Fruit fly (Drosophila melanogaster) whole organism, embryonic: ENCODE data around the gene Pex16.

Experiments used
- Atf-2 ChIP-seq: fragments of 200-800 bp; sonication (Bioruptor generic); optimal IDR thresholded peaks from 2 replicates; lab custom pipeline; 2016; ENCODE audit warnings: missing biosample characterization, missing genetic modification characterization
- CG10462 ChIP-seq: fragments of 200-800 bp; sonication (Bioruptor generic); optimal IDR thresholded peaks from 2 replicates; lab custom pipeline; 2016; ENCODE audit warnings: missing biosample characterization, missing genetic modification characterization
- CG10654 ChIP-seq: fragments of 200-800 bp; sonication (Bioruptor generic); optimal IDR thresholded peaks from 2 replicates; lab custom pipeline; 2016; ENCODE audit warnings: missing biosample characterization, missing genetic modification characterization
- CG11695 ChIP-seq: fragments of 200-800 bp; sonication (Bioruptor generic); IDR thresholded peaks from 3 replicates; pipeline ENCODE4 v1.3.6; 2022; ENCODE audit warnings: missing biosample characterization, missing genetic modification characterization
- CG13287 ChIP-seq: fragments of 200-800 bp; sonication (Bioruptor generic); IDR thresholded peaks from 2 replicates; pipeline ENCODE4 v1.3.6; 2022; ENCODE audit warnings: missing biosample characterization, missing genetic modification characterization; ENCODE audit not compliant: partially characterized antibody
- CG13775 ChIP-seq: fragments of 200-800 bp; sonication (Bioruptor generic); optimal IDR thresholded peaks from 3 replicates; lab custom pipeline; 2017; ENCODE audit warnings: missing biosample characterization, mild to moderate bottlenecking, missing genetic modification characterization
- CG14441 ChIP-seq: fragments of 200-800 bp; sonication (Bioruptor generic); IDR thresholded peaks from 2 replicates; pipeline ENCODE4 v1.3.6; 2022; ENCODE audit warnings: missing biosample characterization, missing genetic modification characterization
- CG1647 ChIP-seq: fragments of 200-800 bp; sonication (Bioruptor generic); optimal IDR thresholded peaks from 3 replicates; lab custom pipeline; 2016; ENCODE audit warnings: missing biosample characterization, missing genetic modification characterization
- CG16815 ChIP-seq: fragments of 200-800 bp; sonication (Bioruptor generic); optimal IDR thresholded peaks from 3 replicates; lab custom pipeline; 2017; ENCODE audit warnings: missing biosample characterization, mild to moderate bottlenecking, missing genetic modification characterization
- CG16863 ChIP-seq: fragments of 200-800 bp; sonication (Bioruptor generic); optimal IDR thresholded peaks from 3 replicates; lab custom pipeline; 2016; ENCODE audit warnings: missing biosample characterization, missing genetic modification characterization
- CG17612 ChIP-seq: fragments of 200-800 bp; sonication (Bioruptor generic); IDR thresholded peaks from 2 replicates; pipeline ENCODE4 v1.3.6; 2022; ENCODE audit warnings: missing biosample characterization, missing genetic modification characterization
- CG3838 ChIP-seq: fragments of 200-800 bp; sonication (Bioruptor generic); optimal IDR thresholded peaks from 3 replicates; lab custom pipeline; 2016; ENCODE audit warnings: missing biosample characterization, missing genetic modification characterization
- CG43689 ChIP-seq: fragments of 200-800 bp; sonication (Bioruptor generic); IDR thresholded peaks from 2 replicates; pipeline ENCODE4 v1.3.6; 2022; ENCODE audit warnings: missing biosample characterization, missing genetic modification characterization
- CG4424 ChIP-seq: fragments of 200-800 bp; sonication (Bioruptor generic); optimal IDR thresholded peaks from 3 replicates; lab custom pipeline; 2016; ENCODE audit warnings: missing biosample characterization, missing genetic modification characterization
- CG4854 ChIP-seq: fragments of 200-800 bp; sonication (Bioruptor generic); optimal IDR thresholded peaks from 2 replicates; lab custom pipeline; 2016; ENCODE audit warnings: missing biosample characterization, missing genetic modification characterization, inconsistent platforms
- CG6175 ChIP-seq: fragments of 200-800 bp; sonication (Bioruptor generic); IDR thresholded peaks from 3 replicates; pipeline ENCODE4 v1.3.6; 2022; ENCODE audit warnings: missing biosample characterization, missing genetic modification characterization
- CG6689 ChIP-seq: fragments of 200-800 bp; sonication (Bioruptor generic); IDR thresholded peaks from 2 replicates; pipeline ENCODE4 v1.3.6; 2022; ENCODE audit warnings: missing biosample characterization, missing genetic modification characterization
- Camta ChIP-seq: fragments of 200-800 bp; sonication (Bioruptor generic); optimal IDR thresholded peaks from 2 replicates; lab custom pipeline; 2016; ENCODE audit warnings: missing biosample characterization, missing genetic modification characterization
- CkIIα-i1 ChIP-seq: fragments of 200-800 bp; sonication (Bioruptor generic); IDR thresholded peaks from 2 replicates; pipeline ENCODE4 v1.3.6; 2022; ENCODE audit warnings: missing biosample characterization, missing genetic modification characterization
- Dp ChIP-seq: fragments of 200-800 bp; sonication (Bioruptor generic); optimal IDR thresholded peaks from 2 replicates; lab custom pipeline; 2018; ENCODE audit warnings: missing biosample characterization, mild to moderate bottlenecking, missing genetic modification characterization, moderate library complexity
- Jarid2 ChIP-seq: fragments of 200-800 bp; sonication (Bioruptor generic); optimal IDR thresholded peaks from 3 replicates; lab custom pipeline; 2017; ENCODE audit warnings: mild to moderate bottlenecking, missing biosample characterization, missing genetic modification reagents, missing genetic modification characterization
- Lhr ChIP-seq: fragments of 200-800 bp; sonication (Bioruptor generic); optimal IDR thresholded peaks from 3 replicates; lab custom pipeline; 2017; ENCODE audit warnings: mild to moderate bottlenecking, missing biosample characterization, missing genetic modification reagents, missing genetic modification characterization
- Lpt ChIP-seq: fragments of >200 bp; optimal IDR thresholded peaks from 2 replicates; lab custom pipeline; 2018; ENCODE audit warnings: missing biosample characterization, missing genetic modification characterization
- Neu2 ChIP-seq: fragments of 200-800 bp; sonication (Bioruptor generic); optimal IDR thresholded peaks from 3 replicates; lab custom pipeline; 2016; ENCODE audit warnings: missing biosample characterization, missing genetic modification characterization, borderline replicate concordance
- Optix ChIP-seq: fragments of 200-800 bp; sonication (Bioruptor generic); IDR thresholded peaks from 3 replicates; pipeline ENCODE4 v1.3.6; 2022; ENCODE audit warnings: missing biosample characterization, missing genetic modification characterization
- Scr ChIP-seq: fragments of 200-800 bp; sonication (Bioruptor generic); IDR thresholded peaks from 2 replicates; pipeline ENCODE4 v1.3.6; 2022; ENCODE audit warnings: missing biosample characterization, missing genetic modification characterization; ENCODE audit not compliant: partially characterized antibody
- Usf ChIP-seq: fragments of 200-800 bp; sonication (Bioruptor generic); optimal IDR thresholded peaks from 2 replicates; lab custom pipeline; 2017; ENCODE audit warnings: missing genotype, missing biosample characterization, missing genetic modification characterization
- abd-A ChIP-seq: fragments of 200-800 bp; sonication (Bioruptor generic); optimal IDR thresholded peaks from 3 replicates; lab custom pipeline; 2019; ENCODE audit warnings: missing biosample characterization, mild to moderate bottlenecking, missing genetic modification characterization, moderate library complexity
- ac ChIP-seq: fragments of 200-800 bp; sonication (Bioruptor generic); optimal IDR thresholded peaks from 3 replicates; lab custom pipeline; 2017; ENCODE audit warnings: missing biosample characterization, mild to moderate bottlenecking, missing genetic modification characterization
- ara ChIP-seq: fragments of 200-800 bp; sonication (Bioruptor generic); IDR thresholded peaks from 2 replicates; pipeline ENCODE4 v1.3.6; 2022; ENCODE audit warnings: missing biosample characterization, missing genetic modification characterization
- ato ChIP-seq: fragments of 200-800 bp; sonication (Bioruptor generic); IDR thresholded peaks from 2 replicates; pipeline ENCODE4 v1.3.6; 2022; ENCODE audit warnings: missing biosample characterization, missing genetic modification characterization; ENCODE audit not compliant: partially characterized antibody
- br ChIP-seq: fragments of >200 bp; optimal IDR thresholded peaks from 2 replicates; lab custom pipeline; 2017
- cad ChIP-seq: fragments of >200 bp; optimal IDR thresholded peaks from 2 replicates; lab custom pipeline; 2017; ENCODE audit warnings: missing biosample characterization, missing genetic modification characterization
- corto ChIP-seq: fragments of 200-800 bp; sonication (Bioruptor generic); optimal IDR thresholded peaks from 2 replicates; lab custom pipeline; 2016; ENCODE audit warnings: missing biosample characterization, mild to moderate bottlenecking, missing genetic modification characterization, moderate library complexity
- disco-r ChIP-seq: fragments of 200-800 bp; sonication (Bioruptor generic); optimal IDR thresholded peaks from 2 replicates; lab custom pipeline; 2016; ENCODE audit warnings: missing biosample characterization, missing genetic modification characterization
- dysf ChIP-seq: fragments of 200-800 bp; sonication (Bioruptor generic); IDR thresholded peaks from 3 replicates; pipeline ENCODE4 v1.3.6; 2022; ENCODE audit warnings: missing biosample characterization, missing genetic modification characterization
- emc ChIP-seq: fragments of 200-800 bp; sonication (Bioruptor generic); optimal IDR thresholded peaks from 2 replicates; lab custom pipeline; 2016; ENCODE audit warnings: missing biosample characterization, missing genetic modification characterization
- esg ChIP-seq: fragments of 200-800 bp; sonication (Bioruptor generic); conservative IDR thresholded peaks from 2 replicates; pipeline ENCODE4 v1.3.6; 2022; ENCODE audit warnings: missing biosample characterization, missing genetic modification characterization
- fd64A ChIP-seq: fragments of 200-800 bp; sonication (Bioruptor generic); optimal IDR thresholded peaks from 3 replicates; lab custom pipeline; 2018; ENCODE audit warnings: missing biosample characterization, mild to moderate bottlenecking, missing genetic modification characterization
- gsb-n ChIP-seq: fragments of 200-800 bp; sonication (Bioruptor generic); optimal IDR thresholded peaks from 3 replicates; lab custom pipeline; 2018; ENCODE audit warnings: missing biosample characterization, mild to moderate bottlenecking, missing genetic modification characterization
- h ChIP-seq: fragments of >200 bp; optimal IDR thresholded peaks from 2 replicates; lab custom pipeline; 2017
- lilli ChIP-seq: fragments of 200-800 bp; sonication (Bioruptor generic); optimal IDR thresholded peaks from 3 replicates; lab custom pipeline; 2016; ENCODE audit warnings: missing biosample characterization, missing genetic modification characterization
- lov ChIP-seq, 2 experiments: fragments of 200-800 bp in 1 of 2; fragments of >200 bp in 1 of 2; sonication (Bioruptor generic) in 1 of 2; IDR thresholded peaks in 1 of 2; optimal IDR thresholded peaks in 1 of 2; 2 replicates in 1 of 2; 3 replicates in 1 of 2; pipeline versions ENCODE4 v1.3.6 to Lab custom; 2017 to 2022; ENCODE audit warnings: missing biosample characterization in 1 of 2, missing genetic modification characterization in 1 of 2
- mirr ChIP-seq: fragments of 200-800 bp; sonication (Bioruptor generic); optimal IDR thresholded peaks from 3 replicates; lab custom pipeline; 2018; ENCODE audit warnings: missing biosample characterization, mild to moderate bottlenecking, missing genetic modification characterization
- onecut ChIP-seq: fragments of 200-800 bp; sonication (Bioruptor generic); IDR thresholded peaks from 2 replicates; pipeline ENCODE4 v1.3.6; 2022; ENCODE audit warnings: missing biosample characterization, missing genetic modification characterization
- org-1 ChIP-seq: fragments of 200-800 bp; sonication (Bioruptor generic); optimal IDR thresholded peaks from 2 replicates; lab custom pipeline; 2017; ENCODE audit warnings: missing biosample characterization, missing genetic modification characterization
- p53 ChIP-seq: fragments of 200-800 bp; sonication (Bioruptor generic); optimal IDR thresholded peaks from 2 replicates; lab custom pipeline; 2016; ENCODE audit warnings: missing biosample characterization, missing genetic modification characterization
- peb ChIP-seq: fragments of 200-800 bp; sonication (Bioruptor generic); IDR thresholded peaks from 2 replicates; pipeline ENCODE4 v1.3.6; 2022; ENCODE audit warnings: missing biosample characterization, missing genetic modification characterization
- repo ChIP-seq: fragments of 200-800 bp; sonication (Bioruptor generic); optimal IDR thresholded peaks from 2 replicates; lab custom pipeline; 2016; ENCODE audit warnings: missing biosample characterization, missing genetic modification characterization
- twi ChIP-seq: fragments of 200-800 bp; optimal IDR thresholded peaks from 2 replicates; lab custom pipeline; 2019; ENCODE audit warnings: missing biosample characterization, mild to moderate bottlenecking, missing genetic modification characterization, moderate library complexity

The Pex16 gene

dm6 chr3L:20771001-20771890 is 6.8 kb downstream of the Pex16 start, which contains the start of the genes CG4042 and Pitslre (continued):
- TF ChIP-seq CG16815 (GFP tag; lab: Kevin White, UChicago), result no peak
- TF ChIP-seq ato, result peak; percentile 21; the same call in 1 of the 2 replicates
- peak; percentile 78 for TF ChIP-seq Scr (GFP tag; lab: Robert Waterston, UW)
- TF ChIP-seq CG11695 (GFP tag; lab: Robert Waterston, UW), result peak; percentile 49; the same call in 1 of the 3 replicates
- TF ChIP-seq org-1 (GFP tag; lab: Kevin White, UChicago), result no peak
- TF ChIP-seq esg, result no peak
- no peak for TF ChIP-seq emc (GFP tag; lab: Kevin White, UChicago)
- no peak for TF ChIP-seq ara (GFP tag; lab: Robert Waterston, UW)
- peak; percentile 81 for TF ChIP-seq CG13287 (GFP tag; lab: Robert Waterston, UW)
- TF ChIP-seq CG10462 (GFP tag; lab: Kevin White, UChicago), result peak; percentile 30
- TF ChIP-seq CG4424 (GFP tag; lab: Kevin White, UChicago), result peak; percentile 65
- no peak for TF ChIP-seq Usf (GFP tag; lab: Kevin White, UChicago)
- TF ChIP-seq lilli, result peak; percentile 57
- TF ChIP-seq CG6689, result peak; percentile 65
- TF ChIP-seq CG13775 (GFP tag; lab: Kevin White, UChicago), result peak; percentile 45
- no peak for TF ChIP-seq h (lab: Kevin White, UChicago)
- TF ChIP-seq ac (GFP tag; lab: Kevin White, UChicago), result no peak
- TF ChIP-seq p53 (GFP tag; lab: Kevin White, UChicago), result no peak
- no peak for TF ChIP-seq CG6175 (GFP tag; lab: Robert Waterston, UW)
- TF ChIP-seq disco-r (GFP tag; lab: Kevin White, UChicago), result no peak
- TF ChIP-seq Atf-2 (GFP tag; lab: Kevin White, UChicago), result no peak
- peak; percentile 55 for TF ChIP-seq CG10654 (GFP tag; lab: Kevin White, UChicago)
- no peak for TF ChIP-seq CG14441 (GFP tag; lab: Robert Waterston, UW)
- TF ChIP-seq peb, result no peak
- no peak for TF ChIP-seq gsb-n (tag; lab: Kevin White, UChicago)
- TF ChIP-seq CG3838 (GFP tag; lab: Kevin White, UChicago), result no peak
- no peak for TF ChIP-seq Dp (GFP tag; lab: Kevin White, UChicago)
- no peak for TF ChIP-seq CkIIα-i1 (GFP tag; lab: Robert Waterston, UW)
- TF ChIP-seq CG17612, result no peak
- TF ChIP-seq lov (optimal IDR thresholded peaks at IDR 0.05; lab: Kevin White, UChicago), result no peak
- TF ChIP-seq lov (GFP tag; IDR thresholded peaks at IDR 0.05; lab: Robert Waterston, UW), result no peak
- peak; percentile 36; the same call in 1 of the 3 replicates for TF ChIP-seq dysf
- TF ChIP-seq Lhr (GFP tag; lab: Kevin White, UChicago), result no peak
- TF ChIP-seq Optix (GFP tag; lab: Robert Waterston, UW), result no peak
- TF ChIP-seq repo (GFP tag; lab: Kevin White, UChicago), result no peak
- TF ChIP-seq corto (GFP tag; lab: Kevin White, UChicago), result peak; percentile 20
- no peak for TF ChIP-seq CG1647 (GFP tag; lab: Kevin White, UChicago)
- TF ChIP-seq twi (tag; lab: Kevin White, UChicago), result no peak
- no peak for TF ChIP-seq Lpt (GFP tag; lab: Kevin White, UChicago)
- no peak for TF ChIP-seq CG43689 (GFP tag; lab: Robert Waterston, UW)
- TF ChIP-seq CG4854 (GFP tag; lab: Kevin White, UChicago), result no peak
- TF ChIP-seq CG16863 (GFP tag; lab: Kevin White, UChicago), result no peak
- no peak for TF ChIP-seq abd-A (tag; lab: Kevin White, UChicago)
- no peak for TF ChIP-seq cad (GFP tag; lab: Kevin White, UChicago)
- no peak for TF ChIP-seq Jarid2 (GFP tag; lab: Kevin White, UChicago)
- TF ChIP-seq mirr (GFP tag; lab: Kevin White, UChicago), result no peak
- TF ChIP-seq Camta (GFP tag; lab: Kevin White, UChicago), result no peak
- no peak for TF ChIP-seq br (lab: Kevin White, UChicago)
- no peak for TF ChIP-seq onecut (GFP tag; lab: Robert Waterston, UW)
- TF ChIP-seq Neu2 (GFP tag; lab: Kevin White, UChicago), result no peak
- no peak for TF ChIP-seq fd64A (GFP tag; lab: Kevin White, UChicago)
